Worm (Caenorhabditis elegans) whole organism, L4/young adult: Measurements from ENCODE around the gene sre-18.

Experiments used
- W03F9.2 ChIP-seq: fragments of 150-350 bp; optimal IDR thresholded peaks from 2 replicates; lab custom pipeline; 2014; ENCODE audit warnings: missing biosample characterization, missing genetic modification characterization
- him-1 ChIP-seq: sonication (generic microtip); optimal IDR thresholded peaks from 2 replicates; lab custom pipeline; 2016; ENCODE audit warnings: missing genotype, missing genetic modification reagents, missing genetic modification characterization, missing compliant biosample characterization

DNA sequence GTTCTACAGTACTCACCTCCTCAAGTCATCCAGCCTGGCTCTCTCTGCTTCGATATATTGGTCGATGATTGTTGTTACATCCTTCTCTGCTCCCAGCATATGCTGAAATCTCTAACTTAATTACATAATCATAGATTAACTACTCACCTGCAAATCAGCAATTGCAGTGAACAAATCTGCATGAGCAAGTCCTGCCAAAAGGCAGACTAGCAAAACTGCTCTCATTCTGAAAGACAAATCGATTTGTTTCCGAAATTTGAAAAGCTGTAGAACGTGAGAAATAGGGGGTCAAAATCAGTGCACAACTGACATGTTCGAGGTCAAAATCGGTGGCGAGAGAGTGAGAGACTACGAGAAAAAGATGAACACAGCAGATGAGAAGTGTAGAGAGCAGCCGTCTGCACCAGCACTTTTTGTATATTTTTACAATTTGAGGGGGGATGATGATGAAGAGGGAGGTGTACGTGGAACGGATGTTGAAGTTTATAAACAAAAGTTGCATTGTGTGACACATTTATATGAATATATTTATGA lies 13.8 kb downstream of the sre-18 start, which contains the start of gene phy-2:
- no peak for TF ChIP-seq W03F9.2 (tag; lab: Kevin White, UChicago)
- no peak for TF ChIP-seq him-1 (tag; lab: Kevin White, UChicago)
